Worm (Caenorhabditis elegans): ENCODE results near the gene C14B1.12.

C14B1.12 gene

DNA sequence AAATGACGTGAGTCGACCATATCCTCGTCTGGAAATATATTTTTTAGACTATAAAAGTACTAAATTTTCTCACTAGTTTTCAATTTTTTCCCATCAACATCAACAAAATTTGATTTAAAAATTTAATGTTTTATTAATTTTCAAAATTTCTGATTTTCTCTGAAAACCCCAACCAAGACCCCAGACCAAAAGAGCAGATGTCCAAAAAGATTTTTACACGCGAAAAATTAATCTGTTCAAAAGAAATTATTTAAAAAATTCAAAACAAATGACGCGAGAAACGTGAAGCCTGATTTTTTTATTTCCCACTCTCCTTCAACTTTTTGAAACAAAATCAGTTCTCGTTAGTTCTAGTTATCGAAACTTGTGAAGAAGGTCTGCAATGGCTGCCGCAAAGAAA is 5.7 kb upstream of the C14B1.12 start, which contains the start of gene F34D10.8:
F34D10.8 (plus strand) TSS at position 301 of the 400 bp plus-strand sequence.
- TF ChIP-seq ceh-83 (GFP tag; optimal IDR thresholded peaks at IDR 0.05) (no peak), nhr-12 (tag; optimal IDR thresholded peaks at IDR 0.05) (no peak), ces-1 (GFP tag; optimal IDR thresholded peaks at IDR 0.05) (no peak), sptf-1 (tag; optimal IDR thresholded peaks at IDR 0.05) (no peak), nhr-76 (tag; optimal IDR thresholded peaks at IDR 0.05) (no peak), pha-4 (tag; optimal IDR thresholded peaks at IDR 0.05) (no peak), blmp-1 (tag; optimal IDR thresholded peaks at IDR 0.05) (no peak), lin-13 (tag; optimal IDR thresholded peaks at IDR 0.05) (no peak), mls-2 (tag; optimal IDR thresholded peaks at IDR 0.05) (no peak), nhr-2 (tag; optimal IDR thresholded peaks at IDR 0.05) (no peak), flh-1 (GFP tag; optimal IDR thresholded peaks at IDR 0.05) (no peak), drap-1 (GFP tag; optimal IDR thresholded peaks at IDR 0.05) (no peak), ztf-11 (tag; optimal IDR thresholded peaks at IDR 0.05) (no peak), M03D4.4 (tag; optimal IDR thresholded peaks at IDR 0.05) (no peak), ceh-43 (GFP tag; optimal IDR thresholded peaks at IDR 0.05) (no peak), ham-2 (GFP tag; optimal IDR thresholded peaks at IDR 0.05) (no peak)

DNA sequence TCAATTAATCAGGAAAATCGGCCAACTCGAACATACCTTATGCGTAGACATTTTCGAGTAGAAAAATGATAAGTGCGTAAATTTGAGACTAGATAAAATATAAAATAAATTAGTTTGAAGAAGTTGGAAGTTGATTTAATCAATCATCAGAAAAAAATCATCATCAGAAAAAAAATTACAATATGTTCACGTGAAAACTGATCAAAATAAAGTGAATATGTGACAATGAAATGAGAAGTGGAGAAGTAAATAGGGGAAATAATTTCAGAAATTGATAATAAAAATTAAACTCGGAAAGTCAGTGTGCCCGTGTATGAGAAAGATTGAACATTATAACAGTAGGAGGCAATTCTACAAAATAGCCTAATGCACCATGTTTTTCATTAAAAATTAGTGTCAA is 4.7 kb upstream of the C14B1.12 start, which contains the start of gene F34D10.9:
F34D10.9 (minus strand) TSS at position 101 of the 400 bp plus-strand sequence.
- no peak for TF ChIP-seq lsy-2 (tag; optimal IDR thresholded peaks at IDR 0.05)

DNA sequence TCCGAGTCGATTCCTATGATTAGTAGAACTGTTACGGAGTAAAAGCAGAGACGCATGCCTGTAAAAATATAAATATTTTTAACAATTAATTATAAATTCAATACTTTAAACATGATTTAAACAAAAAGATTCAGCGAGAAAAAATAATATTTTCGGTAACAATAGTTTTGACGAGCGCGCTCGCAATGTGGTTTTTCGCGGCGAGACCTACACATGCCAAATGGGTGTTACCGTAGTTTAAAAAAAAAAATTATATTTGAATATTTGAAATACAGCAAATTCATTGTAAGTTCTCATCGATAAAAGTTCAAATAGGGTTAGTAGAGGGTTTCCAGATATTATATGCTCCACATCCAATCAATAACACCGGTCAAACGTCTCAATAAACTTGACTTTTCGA is 1.7 kb upstream of the C14B1.12 start, which contains the start of gene gldi-5:
gldi-5 (minus strand) TSS at position 58 of the 400 bp plus-strand sequence.
- no peak for TF ChIP-seq ceh-39 (tag; optimal IDR thresholded peaks at IDR 0.05)
- TF ChIP-seq elt-3 (tag; optimal IDR thresholded peaks at IDR 0.05) = no peak
- TF ChIP-seq unc-62 (GFP tag; optimal IDR thresholded peaks at IDR 0.05) = no peak
- TF ChIP-seq lin-13 (tag; optimal IDR thresholded peaks at IDR 0.05) = no peak
- no peak for TF ChIP-seq blmp-1 (tag; optimal IDR thresholded peaks at IDR 0.05)
- no peak for TF ChIP-seq nhr-2 (tag; optimal IDR thresholded peaks at IDR 0.05)
- no peak for TF ChIP-seq pha-4 (tag; optimal IDR thresholded peaks at IDR 0.05)
- no peak for TF ChIP-seq unc-120 (tag; optimal IDR thresholded peaks at IDR 0.05; ENCODE audit: poor library complexity, severe bottlenecking)
- no peak for TF ChIP-seq M03D4.4 (tag; optimal IDR thresholded peaks at IDR 0.05)

- TF ChIP-seq ceh-39 (tag; optimal IDR thresholded peaks at IDR 0.05) (no peak), nhr-76 (tag; optimal IDR thresholded peaks at IDR 0.05) (no peak), ceh-83 (GFP tag; optimal IDR thresholded peaks at IDR 0.05) (no peak), ham-2 (GFP tag; optimal IDR thresholded peaks at IDR 0.05) (no peak), elt-3 (tag; optimal IDR thresholded peaks at IDR 0.05) (no peak), zip-8 (tag; optimal IDR thresholded peaks at IDR 0.05) (no peak), sptf-1 (tag; optimal IDR thresholded peaks at IDR 0.05) (no peak), M03D4.4 (tag; optimal IDR thresholded peaks at IDR 0.05) (no peak), pha-4 (tag; optimal IDR thresholded peaks at IDR 0.05) (no peak), snpc-4 (tag; optimal IDR thresholded peaks at IDR 0.05) (no peak), unc-39 (tag; optimal IDR thresholded peaks at IDR 0.05) (no peak), nhr-2 (tag; optimal IDR thresholded peaks at IDR 0.05) (no peak)
Observed at ce11 chrIII:3723726-3724125, 1.1 kb downstream of the C14B1.12 start.

- TF ChIP-seq mep-1 (tag; optimal IDR thresholded peaks at IDR 0.05) (peak; percentile 47), ces-1 (GFP tag; optimal IDR thresholded peaks at IDR 0.05) (peak; percentile 96), ceh-43 (GFP tag; optimal IDR thresholded peaks at IDR 0.05) (no peak)
Observed at ce11 chrIII:3719564-3719963, 5.2 kb downstream of the C14B1.12 start, which contains the start of gene C14B1.8. C14B1.8 (minus strand) TSS chrIII:3719680.

ce11 chrIII:3716073-3716659 is 8.6 kb downstream of the C14B1.12 start:
- no peak for TF ChIP-seq nhr-12 (tag; optimal IDR thresholded peaks at IDR 0.05)
- peak; percentile 30 for TF ChIP-seq mep-1 (tag; optimal IDR thresholded peaks at IDR 0.05)

DNA sequence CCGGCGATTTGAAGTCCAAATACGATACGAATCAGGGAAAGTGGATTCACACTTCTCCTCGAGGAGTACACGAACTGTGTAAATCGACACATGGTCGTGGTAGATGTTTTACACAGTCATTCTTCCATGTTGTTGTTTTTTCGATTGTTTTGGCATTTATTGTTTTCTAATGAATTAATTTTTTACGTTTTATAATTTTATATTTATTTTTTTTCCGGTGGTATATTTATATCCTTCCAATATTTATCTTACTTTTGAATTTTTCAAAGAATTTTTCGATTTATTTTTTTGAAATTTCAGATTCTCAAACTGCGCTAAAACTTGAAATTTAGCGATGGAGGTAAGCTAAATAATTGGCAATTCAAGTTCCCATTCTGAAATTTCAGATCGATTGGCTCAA is 11.6 kb downstream of the C14B1.12 start, which contains the start of gene nrde-1:
nrde-1 (plus strand) TSS at position 301 of the 400 bp plus-strand sequence.
- TF ChIP-seq blmp-1 (tag; optimal IDR thresholded peaks at IDR 0.05) = no peak
- TF ChIP-seq nhr-12 (tag; optimal IDR thresholded peaks at IDR 0.05) = no peak
- no peak for TF ChIP-seq ceh-39 (tag; optimal IDR thresholded peaks at IDR 0.05)
- TF ChIP-seq sem-2 (GFP tag; optimal IDR thresholded peaks at IDR 0.05) = no peak
- no peak for TF ChIP-seq bed-3 (GFP tag; optimal IDR thresholded peaks at IDR 0.05)
- no peak for TF ChIP-seq hlh-1 (tag; optimal IDR thresholded peaks at IDR 0.05)
- TF ChIP-seq lsy-2 (tag; optimal IDR thresholded peaks at IDR 0.05) = no peak
- TF ChIP-seq lin-32 (GFP tag; optimal IDR thresholded peaks at IDR 0.05) = no peak
- TF ChIP-seq unc-39 (tag; optimal IDR thresholded peaks at IDR 0.05) = no peak
- TF ChIP-seq mep-1 (tag; optimal IDR thresholded peaks at IDR 0.05) = no peak
- TF ChIP-seq zip-8 (tag; optimal IDR thresholded peaks at IDR 0.05) = no peak
- TF ChIP-seq ztf-11 (tag; optimal IDR thresholded peaks at IDR 0.05) = no peak
- TF ChIP-seq pha-4 (tag; optimal IDR thresholded peaks at IDR 0.05) = no peak
